Fruit fly (Drosophila melanogaster) whole organism, prepupa: ENCODE measurements around the gene CG18259.

ENCODE experiments used
- CG11762 ChIP-seq: fragments of 200-800 bp; sonication (Bioruptor generic); optimal IDR thresholded peaks from 3 replicates; lab custom pipeline; 2016; ENCODE audit warnings: missing biosample characterization, missing genetic modification characterization; ENCODE audit not compliant: insufficient read depth
- CG1621 ChIP-seq: fragments of 200-800 bp; sonication (Bioruptor generic); optimal IDR thresholded peaks from 3 replicates; lab custom pipeline; 2018; ENCODE audit warnings: missing biosample characterization, mild to moderate bottlenecking, missing genetic modification characterization
- CG16779 ChIP-seq: fragments of 200-800 bp; sonication (Bioruptor generic); optimal IDR thresholded peaks from 3 replicates; lab custom pipeline; 2017; ENCODE audit warnings: missing biosample characterization, mild to moderate bottlenecking, missing genetic modification characterization
- CG6792 ChIP-seq: fragments of 200-800 bp; sonication (Bioruptor generic); optimal IDR thresholded peaks from 3 replicates; lab custom pipeline; 2016; ENCODE audit warnings: missing biosample characterization, missing genetic modification characterization
- Eip93F ChIP-seq: fragments of 200-800 bp; sonication (Bioruptor generic); optimal IDR thresholded peaks from 2 replicates; lab custom pipeline; 2016; ENCODE audit warnings: missing biosample characterization, mild to moderate bottlenecking, missing genetic modification characterization
- Ets96B ChIP-seq: fragments of 200-800 bp; optimal IDR thresholded peaks from 2 replicates; lab custom pipeline; 2019; ENCODE audit warnings: missing biosample characterization, mild to moderate bottlenecking, missing genetic modification characterization, moderate library complexity
- Gug ChIP-seq: fragments of 200-800 bp; sonication (Bioruptor generic); IDR thresholded peaks from 2 replicates; pipeline ENCODE4 v1.3.6; 2022; ENCODE audit warnings: missing biosample characterization, missing genetic modification characterization
- achi ChIP-seq: fragments of 200-800 bp; sonication (Bioruptor generic); optimal IDR thresholded peaks from 3 replicates; lab custom pipeline; 2016; ENCODE audit warnings: missing biosample characterization, missing genetic modification characterization
- esn ChIP-seq: fragments of 200-800 bp; sonication (Bioruptor generic); optimal IDR thresholded peaks from 2 replicates; lab custom pipeline; 2016; ENCODE audit warnings: missing biosample characterization, mild to moderate bottlenecking, missing genetic modification characterization, moderate library complexity
- fd85E ChIP-seq: fragments of 200-800 bp; sonication (Bioruptor generic); optimal IDR thresholded peaks from 3 replicates; lab custom pipeline; 2016; ENCODE audit warnings: missing biosample characterization, missing genetic modification characterization
- fkh ChIP-seq: fragments of 200-800 bp; sonication (Bioruptor generic); optimal IDR thresholded peaks from 3 replicates; lab custom pipeline; 2017; ENCODE audit warnings: missing biosample characterization, mild to moderate bottlenecking, missing genetic modification characterization, moderate library complexity
- lz ChIP-seq: fragments of 200-800 bp; sonication (Bioruptor generic); optimal IDR thresholded peaks from 3 replicates; lab custom pipeline; 2016; ENCODE audit warnings: missing biosample characterization, missing genetic modification characterization
- topi ChIP-seq: fragments of 200-800 bp; sonication (Bioruptor generic); optimal IDR thresholded peaks from 3 replicates; lab custom pipeline; 2016; ENCODE audit warnings: missing biosample characterization, missing genetic modification characterization
- vri ChIP-seq: fragments of 200-800 bp; sonication (Bioruptor generic); optimal IDR thresholded peaks from 3 replicates; lab custom pipeline; 2016; ENCODE audit warnings: missing biosample characterization, mild to moderate bottlenecking, missing genetic modification characterization

- TF ChIP-seq achi (GFP tag; lab: Kevin White, UChicago) (peak; percentile 65), CG11762 (GFP tag; lab: Kevin White, UChicago) (peak; percentile 8), vri (GFP tag; lab: Kevin White, UChicago) (no peak), CG6792 (GFP tag; lab: Kevin White, UChicago) (peak; percentile 59), esn (GFP tag; lab: Kevin White, UChicago) (peak; percentile 78), fkh (peak; percentile 23), Gug (GFP tag; lab: Robert Waterston, UW) (peak; percentile 42; the same call in 1 of the 2 replicates), Eip93F (GFP tag; lab: Kevin White, UChicago) (no peak), Ets96B (tag; lab: Kevin White, UChicago) (peak; percentile 30), CG16779 (peak; percentile 24), lz (peak; percentile 61), topi (GFP tag; lab: Kevin White, UChicago) (peak; percentile 69), fd85E (GFP tag; lab: Kevin White, UChicago) (no peak), CG1621 (tag; lab: Kevin White, UChicago) (no peak)
These were observed 6.3 kb upstream of the CG18259 start for dm6 chrX:18789353-18790210.
